Worm (Caenorhabditis elegans) whole organism, L1 larva: ENCODE measurements around the gene Y43F8B.9.

Experiments used
- C04F5.9 ChIP-seq: sonication (generic microtip); optimal IDR thresholded peaks from 2 replicates; lab custom pipeline; 2016; ENCODE audit warnings: missing genetic modification characterization, missing compliant biosample characterization
- C16A3.4 ChIP-seq: fragments of 150-350 bp; optimal IDR thresholded peaks from 2 replicates; lab custom pipeline; 2014; ENCODE audit warnings: missing biosample characterization, missing genetic modification characterization
- C34B4.2 ChIP-seq: sonication (generic microtip); optimal IDR thresholded peaks from 2 replicates; lab custom pipeline; 2017; ENCODE audit warnings: mild to moderate bottlenecking, missing genetic modification characterization, missing compliant biosample characterization
- F16B12.6 ChIP-seq: fragments of 150-350 bp; optimal IDR thresholded peaks from 2 replicates; lab custom pipeline; 2014; ENCODE audit warnings: missing biosample characterization, missing genetic modification characterization
- Y116A8C.19 ChIP-seq: sonication (generic microtip); optimal IDR thresholded peaks from 2 replicates; lab custom pipeline; 2016; ENCODE audit warnings: missing compliant biosample characterization, missing genetic modification characterization, borderline replicate concordance
- aha-1 ChIP-seq: fragments of 150-350 bp; optimal IDR thresholded peaks from 2 replicates; lab custom pipeline; 2014; ENCODE audit warnings: missing biosample characterization, missing genetic modification characterization
- alr-1 ChIP-seq: fragments of 200-800 bp; sonication (Bioruptor generic); optimal IDR thresholded peaks from 2 replicates; lab custom pipeline; 2018; ENCODE audit warnings: borderline replicate concordance, mild to moderate bottlenecking, missing genetic modification characterization, missing compliant biosample characterization
- aly-2 ChIP-seq: fragments of 150-350 bp; optimal IDR thresholded peaks from 2 replicates; lab custom pipeline; 2014; ENCODE audit warnings: missing biosample characterization, missing genetic modification characterization
- ama-1 ChIP-seq: fragments of 150-350 bp; optimal IDR thresholded peaks from 2 replicates; lab custom pipeline; 2014
- blmp-1 ChIP-seq: fragments of 150-350 bp; optimal IDR thresholded peaks from 2 replicates; lab custom pipeline; 2014; ENCODE audit warnings: missing biosample characterization, missing genetic modification characterization
- ceh-82 ChIP-seq, 3 experiments: fragments of 150-350 bp in 1 of 3; sonication (generic microtip) in 2 of 3; optimal IDR thresholded peaks; 2 replicates each; lab custom pipeline; 2014 to 2017; ENCODE audit warnings: missing biosample characterization in 3 of 3, missing genetic modification characterization in 3 of 3
- ceh-88 ChIP-seq: fragments of 200-800 bp; sonication (Bioruptor generic); IDR thresholded peaks from 2 replicates; pipeline ENCODE4 v1.3.6; 2022; ENCODE audit warnings: missing genetic modification characterization, missing compliant biosample characterization
- dpl-1 ChIP-seq, 3 experiments: fragments of 150-350 bp in 2 of 3; sonication (generic microtip) in 1 of 3; optimal IDR thresholded peaks; 2 replicates each; lab custom pipeline; 2014 to 2017; ENCODE audit warnings: missing biosample characterization in 3 of 3, missing genetic modification characterization in 3 of 3, missing genetic modification reagents in 3 of 3
- dsc-1 ChIP-seq: sonication (generic microtip); optimal IDR thresholded peaks from 2 replicates; lab custom pipeline; 2016; ENCODE audit warnings: mild to moderate bottlenecking, missing genetic modification characterization, missing compliant biosample characterization
- egl-27 ChIP-seq, 2 experiments: fragments of 150-350 bp in 1 of 2; sonication (generic microtip); optimal IDR thresholded peaks; 3 replicates each; lab custom pipeline; 2017 to 2018; ENCODE audit warnings: missing biosample characterization in 2 of 2, missing genetic modification characterization in 2 of 2, missing genetic modification reagents in 2 of 2
- elt-2 ChIP-seq: sonication (generic microtip); optimal IDR thresholded peaks from 2 replicates; lab custom pipeline; 2016; ENCODE audit warnings: missing genetic modification characterization, mild to moderate bottlenecking, inconsistent platforms, missing compliant biosample characterization, missing genetic modification reagents
- elt-3 ChIP-seq, 6 experiments: fragments of 150-350 bp in 1 of 6; sonication (generic microtip); optimal IDR thresholded peaks; 2 replicates each; lab custom pipeline; 2017 to 2018; ENCODE audit warnings: missing biosample characterization in 6 of 6, missing genetic modification characterization in 6 of 6, inconsistent platforms in 1 of 6
- ets-5 ChIP-seq: fragments of 200-800 bp; sonication (Bioruptor generic); IDR thresholded peaks from 2 replicates; pipeline ENCODE4 v1.3.6; 2022; ENCODE audit warnings: missing genetic modification characterization, missing compliant biosample characterization
- fkh-4 ChIP-seq: sonication (generic microtip); optimal IDR thresholded peaks from 2 replicates; lab custom pipeline; 2016; ENCODE audit warnings: missing compliant biosample characterization, missing genetic modification characterization, borderline replicate concordance
- fkh-8 ChIP-seq: sonication (generic microtip); optimal IDR thresholded peaks from 2 replicates; lab custom pipeline; 2016; ENCODE audit warnings: mild to moderate bottlenecking, missing genetic modification characterization, missing compliant biosample characterization
- grh-1 ChIP-seq: fragments of 200-800 bp; sonication (Bioruptor generic); IDR thresholded peaks from 2 replicates; pipeline ENCODE4 v1.3.6; 2022; ENCODE audit warnings: missing genetic modification reagents, missing genetic modification characterization, missing compliant biosample characterization
- hlh-17 ChIP-seq: fragments of 200-800 bp; sonication (Bioruptor generic); optimal IDR thresholded peaks from 2 replicates; lab custom pipeline; 2018; ENCODE audit warnings: missing genetic modification characterization, mild to moderate bottlenecking, missing compliant biosample characterization, moderate library complexity, borderline replicate concordance
- hlh-4 ChIP-seq: sonication (generic microtip); optimal IDR thresholded peaks from 2 replicates; lab custom pipeline; 2016; ENCODE audit warnings: mild to moderate bottlenecking, missing genetic modification characterization, missing compliant biosample characterization
- hpl-2 ChIP-seq: fragments of 150-350 bp; optimal IDR thresholded peaks from 2 replicates; lab custom pipeline; 2014; ENCODE audit warnings: missing biosample characterization, missing genetic modification reagents, missing genetic modification characterization
- irx-1 ChIP-seq: sonication (generic microtip); optimal IDR thresholded peaks from 2 replicates; lab custom pipeline; 2016; ENCODE audit warnings: missing genetic modification characterization, missing compliant biosample characterization
- isw-1 ChIP-seq: fragments of 200-800 bp; sonication (Bioruptor generic); IDR thresholded peaks from 2 replicates; pipeline ENCODE4 v1.3.6; 2022; ENCODE audit warnings: missing genetic modification characterization, missing compliant biosample characterization
- lin-15B ChIP-seq: fragments of 150-350 bp; sonication (generic microtip); optimal IDR thresholded peaks from 3 replicates; lab custom pipeline; 2014; ENCODE audit warnings: missing biosample characterization, missing genetic modification characterization
- lir-3 ChIP-seq: sonication (generic microtip); optimal IDR thresholded peaks from 2 replicates; lab custom pipeline; 2016; ENCODE audit warnings: mild to moderate bottlenecking, missing genetic modification characterization, moderate library complexity, missing compliant biosample characterization; ENCODE audit not compliant: poor library complexity
- mef-2 ChIP-seq: fragments of 150-350 bp; optimal IDR thresholded peaks from 2 replicates; lab custom pipeline; 2014; ENCODE audit warnings: missing biosample characterization, missing genetic modification characterization
- nhr-11 ChIP-seq: fragments of 150-350 bp; optimal IDR thresholded peaks from 2 replicates; lab custom pipeline; 2014; ENCODE audit warnings: missing biosample characterization, missing genetic modification characterization
- nhr-12 ChIP-seq: sonication (generic microtip); optimal IDR thresholded peaks from 2 replicates; lab custom pipeline; 2017; ENCODE audit warnings: missing biosample characterization, missing genetic modification characterization
- nhr-28 ChIP-seq: fragments of 150-350 bp; optimal IDR thresholded peaks from 2 replicates; lab custom pipeline; 2014; ENCODE audit warnings: missing biosample characterization, missing genetic modification characterization
- nhr-47 ChIP-seq: sonication (generic microtip); optimal IDR thresholded peaks from 2 replicates; lab custom pipeline; 2016; ENCODE audit warnings: mild to moderate bottlenecking, missing genetic modification characterization, moderate library complexity, missing compliant biosample characterization
- nhr-71 ChIP-seq: sonication (generic microtip); optimal IDR thresholded peaks from 2 replicates; lab custom pipeline; 2016; ENCODE audit warnings: mild to moderate bottlenecking, missing genetic modification characterization, moderate library complexity, missing compliant biosample characterization
- nhr-76 ChIP-seq: sonication (generic microtip); optimal IDR thresholded peaks from 2 replicates; lab custom pipeline; 2017; ENCODE audit warnings: missing biosample characterization, missing genetic modification characterization
- pag-3 ChIP-seq: sonication (generic microtip); optimal IDR thresholded peaks from 2 replicates; lab custom pipeline; 2017; ENCODE audit warnings: missing genetic modification characterization, mild to moderate bottlenecking, missing compliant biosample characterization, antibody characterized with exemption, borderline replicate concordance; ENCODE audit not compliant: insufficient read depth
- pax-3 ChIP-seq: fragments of 200-800 bp; sonication (Bioruptor generic); optimal IDR thresholded peaks from 2 replicates; lab custom pipeline; 2018; ENCODE audit warnings: mild to moderate bottlenecking, missing genetic modification characterization, moderate library complexity, missing compliant biosample characterization
- pqm-1 ChIP-seq: sonication (generic microtip); optimal IDR thresholded peaks from 3 replicates; lab custom pipeline; 2017; ENCODE audit warnings: missing biosample characterization, missing genetic modification characterization
- rnt-1 ChIP-seq: sonication (generic microtip); optimal IDR thresholded peaks from 2 replicates; lab custom pipeline; 2016; ENCODE audit warnings: mild to moderate bottlenecking, missing genetic modification characterization, moderate library complexity, missing compliant biosample characterization
- snpc-4 ChIP-seq: fragments of 150-350 bp; optimal IDR thresholded peaks from 2 replicates; lab custom pipeline; 2014; ENCODE audit warnings: missing biosample characterization, missing genetic modification characterization
- snu-23 ChIP-seq: sonication (generic microtip); optimal IDR thresholded peaks from 2 replicates; lab custom pipeline; 2016; ENCODE audit warnings: missing genetic modification characterization, missing compliant biosample characterization
- sox-4 ChIP-seq: sonication (generic microtip); optimal IDR thresholded peaks from 2 replicates; lab custom pipeline; 2016; ENCODE audit warnings: missing genetic modification characterization, missing compliant biosample characterization
- sptf-1 ChIP-seq: fragments of 150-350 bp; optimal IDR thresholded peaks from 2 replicates; lab custom pipeline; 2014; ENCODE audit warnings: missing biosample characterization, missing genetic modification characterization
- sup-37 ChIP-seq: fragments of 200-800 bp; sonication (Bioruptor generic); optimal IDR thresholded peaks from 2 replicates; lab custom pipeline; 2018; ENCODE audit warnings: mild to moderate bottlenecking, missing genetic modification characterization, missing compliant biosample characterization
- tbx-2 ChIP-seq: sonication (generic microtip); optimal IDR thresholded peaks from 2 replicates; lab custom pipeline; 2016; ENCODE audit warnings: missing genetic modification characterization, missing compliant biosample characterization
- tlp-1 ChIP-seq: fragments of 150-350 bp; optimal IDR thresholded peaks from 2 replicates; lab custom pipeline; 2014; ENCODE audit warnings: missing biosample characterization, missing genetic modification characterization
- unc-30 ChIP-seq: sonication (generic microtip); optimal IDR thresholded peaks from 2 replicates; lab custom pipeline; 2017; ENCODE audit warnings: missing biosample characterization, missing genetic modification characterization
- unc-98 ChIP-seq: fragments of 200-800 bp; sonication (Bioruptor generic); IDR thresholded peaks from 2 replicates; pipeline ENCODE4 v1.3.6; 2022; ENCODE audit warnings: missing genetic modification characterization, missing compliant biosample characterization
- vab-15 ChIP-seq: sonication (generic microtip); optimal IDR thresholded peaks from 2 replicates; lab custom pipeline; 2017; ENCODE audit warnings: missing genotype, mild to moderate bottlenecking, missing genetic modification characterization, missing compliant biosample characterization
- zag-1 ChIP-seq: fragments of 150-350 bp; optimal IDR thresholded peaks from 2 replicates; lab custom pipeline; 2014; ENCODE audit warnings: missing biosample characterization, missing genetic modification characterization
- ztf-11 ChIP-seq, 2 experiments: sonication (generic microtip); optimal IDR thresholded peaks; 2 replicates each; lab custom pipeline; 2016 to 2017; ENCODE audit warnings: missing genetic modification characterization in 2 of 2, missing biosample characterization in 1 of 2, missing compliant biosample characterization in 1 of 2
- ztf-4 ChIP-seq: fragments of 150-350 bp; optimal IDR thresholded peaks from 2 replicates; lab custom pipeline; 2014; ENCODE audit warnings: missing biosample characterization, missing genetic modification characterization

The Y43F8B.9 gene

DNA sequence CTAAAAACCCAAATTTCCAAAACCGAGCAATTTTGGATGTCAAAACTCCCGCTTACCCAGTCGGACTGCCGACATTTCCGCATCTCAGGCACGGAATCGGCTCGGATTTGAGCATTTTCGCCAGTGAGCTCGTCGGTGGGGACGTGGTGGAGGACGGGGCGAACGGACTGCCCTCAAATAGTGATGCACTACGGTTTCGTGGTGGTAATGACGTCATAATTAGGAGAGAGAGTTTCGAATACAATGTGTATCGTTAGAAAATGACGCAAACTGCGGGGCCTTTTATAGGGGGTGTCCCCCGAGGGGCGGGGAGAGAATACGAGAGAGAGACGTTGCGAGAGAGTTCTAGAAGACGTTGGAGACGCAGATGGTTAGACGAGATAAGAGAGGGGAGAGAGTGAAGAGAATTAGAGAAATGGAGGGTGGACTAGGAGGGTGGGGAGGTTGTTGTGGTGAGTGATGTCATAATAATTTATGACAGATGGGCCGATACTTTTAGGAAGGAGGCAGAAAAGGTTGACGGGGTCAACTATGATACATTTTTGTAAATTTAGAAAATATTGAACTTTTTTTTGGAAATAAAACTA is 44.7 kb downstream of the Y43F8B.9 start (continued):
- peak; percentile 77 for TF ChIP-seq irx-1 (tag; lab: Kevin White, UChicago)
- peak; percentile 93 for TF ChIP-seq ztf-4
- TF ChIP-seq lir-3 (tag; lab: Kevin White, UChicago) = peak; percentile 64
- peak; percentile 70 for TF ChIP-seq ceh-88 (GFP tag; lab: Robert Waterston, UW)
- TF ChIP-seq egl-27 (tag; optimal IDR thresholded peaks at IDR 0.05; lab: Kevin White, UChicago) = peak; percentile 80 to 88
- TF ChIP-seq ceh-82 (tag; optimal IDR thresholded peaks at IDR 0.05; lab: Kevin White, UChicago) = peak; percentile 62 to 86 (median 82)
- peak; percentile 51 for TF ChIP-seq mef-2 (tag; lab: Kevin White, UChicago)
- peak; percentile 81 for TF ChIP-seq rnt-1 (tag; lab: Kevin White, UChicago)
- TF ChIP-seq snpc-4 (tag; lab: Kevin White, UChicago) = peak; percentile 50
- peak; percentile 35 for TF ChIP-seq nhr-11
- TF ChIP-seq ztf-11 (tag; optimal IDR thresholded peaks at IDR 0.05; lab: Kevin White, UChicago) = peak in 1 of 2 experiments; percentile 77
- peak; percentile 90 for TF ChIP-seq tbx-2 (tag; lab: Kevin White, UChicago)
- peak; percentile 91 for TF ChIP-seq grh-1
- peak; percentile 76 for TF ChIP-seq isw-1
- TF ChIP-seq hlh-4 (tag; lab: Kevin White, UChicago) = no peak
- TF ChIP-seq hlh-17 (GFP tag; lab: Kevin White, UChicago) = no peak
- no peak for TF ChIP-seq C04F5.9 (tag; lab: Kevin White, UChicago)
- TF ChIP-seq tlp-1 (tag; lab: Kevin White, UChicago) = no peak
- peak; percentile 90 for TF ChIP-seq ama-1 (lab: Kevin White, UChicago)
- TF ChIP-seq dpl-1 (GFP tag; optimal IDR thresholded peaks at IDR 0.05; lab: Kevin White, UChicago) = peak; percentile 47 to 56 (median 50)
- peak; percentile 41 for TF ChIP-seq hpl-2 (GFP tag; lab: Kevin White, UChicago)
- TF ChIP-seq vab-15 (tag; lab: Kevin White, UChicago) = peak; percentile 85
- peak; percentile 43 for TF ChIP-seq sox-4 (tag; lab: Kevin White, UChicago)
- TF ChIP-seq fkh-4 (tag; lab: Kevin White, UChicago) = no peak
- no peak for TF ChIP-seq aha-1
- TF ChIP-seq unc-98 (GFP tag; lab: Robert Waterston, UW) = peak; percentile 32; the same call in 1 of the 2 replicates
- TF ChIP-seq nhr-76 (tag; lab: Kevin White, UChicago) = no peak
- no peak for TF ChIP-seq unc-30 (tag; lab: Kevin White, UChicago)
- TF ChIP-seq nhr-12 (tag; lab: Kevin White, UChicago) = no peak
- TF ChIP-seq ets-5 = no peak
- peak; percentile 72 for TF ChIP-seq blmp-1 (tag; lab: Kevin White, UChicago)
- TF ChIP-seq pax-3 (tag; lab: Kevin White, UChicago) = peak; percentile 81
- TF ChIP-seq dsc-1 (tag; lab: Kevin White, UChicago) = peak; percentile 73
- no peak for TF ChIP-seq sptf-1
- peak; percentile 98 for TF ChIP-seq nhr-71 (tag; lab: Kevin White, UChicago)
- peak; percentile 94 for TF ChIP-seq nhr-47 (tag; lab: Kevin White, UChicago)
- TF ChIP-seq lin-15B (tag; lab: Kevin White, UChicago) = no peak
- no peak for TF ChIP-seq pag-3 (tag; lab: Kevin White, UChicago)
- TF ChIP-seq nhr-28 (tag; lab: Kevin White, UChicago) = no peak
- TF ChIP-seq Y116A8C.19 = no peak
- TF ChIP-seq C16A3.4 = peak; percentile 29
- no peak for TF ChIP-seq sup-37 (GFP tag; lab: Kevin White, UChicago)
- no peak for TF ChIP-seq aly-2 (tag; lab: Kevin White, UChicago)
- peak; percentile 82 for TF ChIP-seq elt-2 (tag; lab: Kevin White, UChicago)
- TF ChIP-seq snu-23 = peak; percentile 90
- TF ChIP-seq zag-1 (tag; lab: Kevin White, UChicago) = peak; percentile 55
- TF ChIP-seq alr-1 (tag; lab: Kevin White, UChicago) = no peak
- no peak for TF ChIP-seq F16B12.6 (tag; lab: Kevin White, UChicago)
- TF ChIP-seq elt-3 (tag; optimal IDR thresholded peaks at IDR 0.05; lab: Kevin White, UChicago) = peak in 5 of 6 experiments; percentile 25 to 93 (median 77)
- TF ChIP-seq C34B4.2 = no peak
- TF ChIP-seq fkh-8 = peak; percentile 94
- TF ChIP-seq pqm-1 = no peak
